Worm (Caenorhabditis elegans): ENCODE results near the gene ztf-31.

Gene ztf-31

DNA sequence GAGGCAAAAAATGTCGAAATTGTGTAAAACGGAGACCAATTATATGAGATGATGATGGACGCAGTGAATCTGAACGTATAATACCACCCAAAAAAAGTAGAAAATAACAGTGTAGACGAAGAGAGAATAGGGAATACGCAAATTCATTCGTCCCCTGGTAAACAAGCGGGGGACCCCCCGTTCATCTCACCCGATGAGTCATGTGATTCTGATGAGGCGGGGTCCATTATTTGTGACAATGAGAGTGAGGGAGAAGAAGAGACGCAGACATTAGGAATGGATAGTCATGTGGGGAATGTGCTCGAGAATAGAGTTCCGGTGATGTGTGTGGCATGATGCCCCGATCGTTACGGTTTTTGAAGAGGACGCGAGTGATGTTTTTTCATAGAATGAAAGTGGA is 30.9 kb downstream of the ztf-31 start (continued):
- TF ChIP-seq egl-27 (tag; optimal IDR thresholded peaks at IDR 0.05) (no peak), hlh-11 (tag; optimal IDR thresholded peaks at IDR 0.05) (peak; percentile 78), hlh-30 (tag; optimal IDR thresholded peaks at IDR 0.05; ENCODE audit: insufficient read depth) (peak; percentile 97), ceh-20 (GFP tag; IDR thresholded peaks at IDR 0.05) (no peak), lin-15B (tag; optimal IDR thresholded peaks at IDR 0.05) (no peak), jun-1 (tag; optimal IDR thresholded peaks at IDR 0.05) (no peak), nhr-77 (tag; optimal IDR thresholded peaks at IDR 0.05) (no peak), ces-1 (GFP tag; optimal IDR thresholded peaks at IDR 0.05) (no peak), mep-1 (tag; optimal IDR thresholded peaks at IDR 0.05) (peak; percentile 71), ztf-11 (tag; optimal IDR thresholded peaks at IDR 0.05) (no peak), lsy-2 (tag; optimal IDR thresholded peaks at IDR 0.05) (peak; percentile 5 to 68), madf-9 (GFP tag; conservative IDR thresholded peaks at IDR 0.05) (no peak), ZK337.2 (GFP tag; IDR thresholded peaks at IDR 0.05) (no peak)

DNA sequence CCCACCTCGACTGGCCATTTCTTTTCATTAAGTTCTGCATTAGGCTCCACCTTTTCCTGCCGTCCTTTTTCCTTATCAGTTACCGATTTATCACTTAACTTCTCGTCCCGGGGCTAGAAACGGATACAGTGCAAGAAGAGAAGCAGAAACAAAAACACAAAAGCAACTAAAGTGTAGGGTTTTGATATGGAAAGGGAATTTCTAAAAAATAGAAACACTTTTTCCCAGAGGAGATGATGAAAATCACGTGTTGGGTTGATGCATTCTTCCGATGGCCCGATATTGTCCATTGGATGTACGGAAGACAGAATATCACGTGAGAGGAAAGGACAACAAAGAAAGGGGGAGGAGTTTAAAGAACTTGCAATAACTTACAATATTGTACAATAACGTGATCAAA is 31.7 kb downstream of the ztf-31 start:
- TF ChIP-seq lim-7 (GFP tag; IDR thresholded peaks at IDR 0.05): 0 out of 2 replicates have a peak, but pooled peaks have one; percentile 16
- TF ChIP-seq nhr-48 (tag; optimal IDR thresholded peaks at IDR 0.05): peak; percentile 47
- TF ChIP-seq dve-1 (tag; optimal IDR thresholded peaks at IDR 0.05; ENCODE audit: insufficient read depth): peak; percentile 72
- peak; percentile 81 for TF ChIP-seq hlh-11 (tag; optimal IDR thresholded peaks at IDR 0.05)
- no peak for TF ChIP-seq zfp-3 (GFP tag; conservative IDR thresholded peaks at IDR 0.05)
- no peak for TF ChIP-seq ama-1 (optimal IDR thresholded peaks at IDR 0.05)
- no peak for TF ChIP-seq daf-19 (GFP tag; conservative IDR thresholded peaks at IDR 0.05)
- peak in 1 of 2 experiments; percentile 37 for TF ChIP-seq lsy-2 (tag; optimal IDR thresholded peaks at IDR 0.05)
- peak; percentile 39 for TF ChIP-seq mes-2 (tag; optimal IDR thresholded peaks at IDR 0.05; ENCODE audit: poor library complexity, severe bottlenecking)
- peak; percentile 23 for TF ChIP-seq nhr-11 (tag; optimal IDR thresholded peaks at IDR 0.05)
- peak; percentile 66 for TF ChIP-seq nhr-28 (tag; optimal IDR thresholded peaks at IDR 0.05)
- peak; percentile 70 for TF ChIP-seq pqm-1 (tag; optimal IDR thresholded peaks at IDR 0.05)
- peak; percentile 77 for TF ChIP-seq aha-1 (tag)
- 0 out of 2 replicates have a peak, but pooled peaks have one; percentile 17 for TF ChIP-seq dmd-9 (GFP tag; IDR thresholded peaks at IDR 0.05)
- TF ChIP-seq tra-1 (GFP tag; IDR thresholded peaks at IDR 0.05): 0 out of 2 replicates have a peak, but pooled peaks have one; percentile 42
- TF ChIP-seq mxl-3 (GFP tag; optimal IDR thresholded peaks at IDR 0.05): peak; percentile 62
- no peak for TF ChIP-seq nhr-6 (tag; optimal IDR thresholded peaks at IDR 0.05)
- peak; percentile 86 for TF ChIP-seq hlh-30 (tag; optimal IDR thresholded peaks at IDR 0.05; ENCODE audit: insufficient read depth)
- TF ChIP-seq nhr-76 (tag; optimal IDR thresholded peaks at IDR 0.05): peak; percentile 40
- TF ChIP-seq lin-1 (GFP tag; IDR thresholded peaks at IDR 0.05): peak; percentile 36; the same call in 1 of the 2 replicates
- peak in 1 of 2 experiments; percentile 35 for TF ChIP-seq mdl-1 (tag; optimal IDR thresholded peaks at IDR 0.05)
- no peak for TF ChIP-seq Y105C5A.15 (GFP tag; IDR thresholded peaks at IDR 0.05)
- TF ChIP-seq nhr-77 (tag; optimal IDR thresholded peaks at IDR 0.05): peak; percentile 7
- peak; percentile 6 for TF ChIP-seq dpl-1 (GFP tag; optimal IDR thresholded peaks at IDR 0.05)
- TF ChIP-seq mep-1 (tag; optimal IDR thresholded peaks at IDR 0.05): peak; percentile 9

DNA sequence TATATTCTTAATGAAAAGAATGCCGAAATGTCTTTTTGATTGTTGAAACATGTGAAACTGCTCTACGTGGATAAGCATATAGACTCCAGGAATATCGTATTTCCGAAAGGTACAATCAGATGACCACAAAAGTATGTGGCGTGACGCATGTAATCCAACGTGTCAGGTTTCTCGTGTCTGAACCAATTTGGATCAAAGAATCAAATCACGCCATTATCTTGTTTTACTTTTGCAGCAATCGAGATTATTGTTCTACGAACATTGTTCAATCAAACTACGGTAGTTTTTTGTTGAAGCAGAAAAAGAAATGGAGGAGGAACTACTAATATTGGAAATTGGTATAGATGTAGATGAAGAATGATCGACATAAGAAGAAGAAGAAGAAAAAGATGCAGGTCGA is 32.6 kb downstream of the ztf-31 start:
- TF ChIP-seq duxl-1 (tag; optimal IDR thresholded peaks at IDR 0.05; ENCODE audit: poor library complexity) (no peak), unc-62 (GFP tag; optimal IDR thresholded peaks at IDR 0.05 in 1 of 2) (no peak), unc-62 (tag; optimal IDR thresholded peaks at IDR 0.05) (no peak), dve-1 (tag; optimal IDR thresholded peaks at IDR 0.05; ENCODE audit: insufficient read depth) (no peak), arid-1 (GFP tag; conservative IDR thresholded peaks at IDR 0.05) (no peak), lin-1 (GFP tag; IDR thresholded peaks at IDR 0.05) (no peak), mxl-3 (GFP tag; optimal IDR thresholded peaks at IDR 0.05) (peak; percentile 2), hlh-30 (tag; optimal IDR thresholded peaks at IDR 0.05; ENCODE audit: insufficient read depth) (peak; percentile 64), mes-2 (tag; optimal IDR thresholded peaks at IDR 0.05; ENCODE audit: poor library complexity, severe bottlenecking) (no peak), F10B5.3 (tag; optimal IDR thresholded peaks at IDR 0.05) (no peak), ZK337.2 (GFP tag; IDR thresholded peaks at IDR 0.05) (no peak), nhr-76 (tag; optimal IDR thresholded peaks at IDR 0.05) (no peak), nhr-41 (GFP tag; IDR thresholded peaks at IDR 0.05) (no peak), ceh-44 (GFP tag; IDR thresholded peaks at IDR 0.05) (no peak), R02D3.7 (tag; optimal IDR thresholded peaks at IDR 0.05) (no peak), saeg-2 (GFP tag; IDR thresholded peaks at IDR 0.05) (no peak), ceh-20 (GFP tag; IDR thresholded peaks at IDR 0.05) (no peak), mdl-1 (tag; optimal IDR thresholded peaks at IDR 0.05) (peak in 1 of 2 experiments; percentile 63), nhr-237 (tag; optimal IDR thresholded peaks at IDR 0.05) (no peak), nhr-28 (tag; optimal IDR thresholded peaks at IDR 0.05) (peak; percentile 44), hlh-11 (tag; optimal IDR thresholded peaks at IDR 0.05) (peak; percentile 28), ceh-82 (tag; optimal IDR thresholded peaks at IDR 0.05) (no peak), lin-13 (GFP tag; optimal IDR thresholded peaks at IDR 0.05) (no peak), lin-38 (GFP tag; IDR thresholded peaks at IDR 0.05) (no peak), spr-1 (tag; optimal IDR thresholded peaks at IDR 0.05) (no peak)
